Fruit fly (Drosophila melanogaster): ENCODE data around the gene Hmx.

Hmx gene

dm6 chr3R:17583658-17584460, 25.1 kb downstream of the Hmx start (continued):
- TF ChIP-seq abd-A (tag; optimal IDR thresholded peaks at IDR 0.05) (no peak), MESR4 (GFP tag; optimal IDR thresholded peaks at IDR 0.05) (no peak), CG1233 (GFP tag; optimal IDR thresholded peaks at IDR 0.05) (peak; percentile 17), CG8765 (GFP tag; IDR thresholded peaks at IDR 0.05) (no peak; the same call in 1 of the 2 replicates), CG6175 (GFP tag; IDR thresholded peaks at IDR 0.05) (no peak), pum (GFP tag; optimal IDR thresholded peaks at IDR 0.05) (peak; percentile 27), CG10267 (tag; optimal IDR thresholded peaks at IDR 0.05) (peak; percentile 58), CG10979 (tag; optimal IDR thresholded peaks at IDR 0.05) (peak; percentile 80), NFAT (GFP tag; IDR thresholded peaks at IDR 0.05) (no peak), Gug (GFP tag; IDR thresholded peaks at IDR 0.05) (no peak), CkIIα-i1 (GFP tag; IDR thresholded peaks at IDR 0.05) (no peak), CG4328 (GFP tag; optimal IDR thresholded peaks at IDR 0.05) (no peak), stc (GFP tag; IDR thresholded peaks at IDR 0.05) (no peak), CG11696 (GFP tag; IDR thresholded peaks at IDR 0.05) (no peak), Ets65A (GFP tag) (no peak), Optix (GFP tag; IDR thresholded peaks at IDR 0.05) (no peak), Spps (tag; optimal IDR thresholded peaks at IDR 0.05) (peak; percentile 57), Tbp (GFP tag; optimal IDR thresholded peaks at IDR 0.05) (no peak), disco-r (GFP tag; optimal IDR thresholded peaks at IDR 0.05) (no peak), pnt (GFP tag; optimal IDR thresholded peaks at IDR 0.05) (peak; percentile 21), shn (GFP tag; optimal IDR thresholded peaks at IDR 0.05) (no peak), stwl (tag; optimal IDR thresholded peaks at IDR 0.05) (no peak), CG12769 (tag; optimal IDR thresholded peaks at IDR 0.05) (peak; percentile 4), ase (GFP tag; IDR thresholded peaks at IDR 0.05) (no peak), jing (GFP tag; optimal IDR thresholded peaks at IDR 0.05) (no peak), gfzf (GFP tag; optimal IDR thresholded peaks at IDR 0.05) (no peak), CG18262 (tag; optimal IDR thresholded peaks at IDR 0.05) (peak; percentile 72), kay (GFP tag; optimal IDR thresholded peaks at IDR 0.05) (no peak), Sry-β (GFP tag; optimal IDR thresholded peaks at IDR 0.05) (no peak), CG30020 (tag; optimal IDR thresholded peaks at IDR 0.05) (no peak), ftz-f1 (GFP tag; optimal IDR thresholded peaks at IDR 0.05) (no peak), PHDP (tag; optimal IDR thresholded peaks at IDR 0.05) (peak; percentile 39), CG7556 (GFP tag; optimal IDR thresholded peaks at IDR 0.05) (peak; percentile 42), CG16815 (GFP tag; optimal IDR thresholded peaks at IDR 0.05) (peak; percentile 28), corto (GFP tag; optimal IDR thresholded peaks at IDR 0.05) (no peak), CG2116 (GFP tag; optimal IDR thresholded peaks at IDR 0.05) (no peak), CG3281 (GFP tag; optimal IDR thresholded peaks at IDR 0.05) (no peak), CG12942 (GFP tag; optimal IDR thresholded peaks at IDR 0.05) (peak; percentile 28), CG8281 (tag; optimal IDR thresholded peaks at IDR 0.05) (no peak), CG1832 (GFP tag; optimal IDR thresholded peaks at IDR 0.05) (no peak), h (optimal IDR thresholded peaks at IDR 0.05) (no peak), Jarid2 (GFP tag; optimal IDR thresholded peaks at IDR 0.05) (no peak), scrt (GFP tag; optimal IDR thresholded peaks at IDR 0.05) (no peak), nerfin-2 (GFP tag; IDR thresholded peaks at IDR 0.05; ENCODE audit: partially characterized antibody) (no peak), CG11723 (GFP tag; optimal IDR thresholded peaks at IDR 0.05) (no peak), Eip74EF (GFP tag; optimal IDR thresholded peaks at IDR 0.05) (no peak), CG7271 (tag; optimal IDR thresholded peaks at IDR 0.05) (no peak), CG16813 (GFP tag; IDR thresholded peaks at IDR 0.05; ENCODE audit: partially characterized antibody) (no peak), dan (GFP tag; IDR thresholded peaks at IDR 0.05) (no peak), onecut (GFP tag; IDR thresholded peaks at IDR 0.05) (peak; percentile 46; the same call in 1 of the 2 replicates)
